Worm (Caenorhabditis elegans) whole organism, L1 larva: ENCODE data around the gene K11D12.13.

Source experiments
- C04F5.9 ChIP-seq: sonication (generic microtip); optimal IDR thresholded peaks from 2 replicates; lab custom pipeline; 2016; ENCODE audit warnings: missing genetic modification characterization, missing compliant biosample characterization
- C16A3.4 ChIP-seq: fragments of 150-350 bp; optimal IDR thresholded peaks from 2 replicates; lab custom pipeline; 2014; ENCODE audit warnings: missing biosample characterization, missing genetic modification characterization
- C34B4.2 ChIP-seq: sonication (generic microtip); optimal IDR thresholded peaks from 2 replicates; lab custom pipeline; 2017; ENCODE audit warnings: mild to moderate bottlenecking, missing genetic modification characterization, missing compliant biosample characterization
- aha-1 ChIP-seq: fragments of 150-350 bp; optimal IDR thresholded peaks from 2 replicates; lab custom pipeline; 2014; ENCODE audit warnings: missing biosample characterization, missing genetic modification characterization
- alr-1 ChIP-seq: fragments of 200-800 bp; sonication (Bioruptor generic); optimal IDR thresholded peaks from 2 replicates; lab custom pipeline; 2018; ENCODE audit warnings: borderline replicate concordance, mild to moderate bottlenecking, missing genetic modification characterization, missing compliant biosample characterization
- ceh-82 ChIP-seq, 3 experiments: fragments of 150-350 bp in 1 of 3; sonication (generic microtip) in 2 of 3; optimal IDR thresholded peaks; 2 replicates each; lab custom pipeline; 2014 to 2017; ENCODE audit warnings: missing biosample characterization in 3 of 3, missing genetic modification characterization in 3 of 3
- ceh-88 ChIP-seq: fragments of 200-800 bp; sonication (Bioruptor generic); IDR thresholded peaks from 2 replicates; pipeline ENCODE4 v1.3.6; 2022; ENCODE audit warnings: missing genetic modification characterization, missing compliant biosample characterization
- ces-1 ChIP-seq: fragments of 150-350 bp; optimal IDR thresholded peaks from 2 replicates; lab custom pipeline; 2014; ENCODE audit warnings: missing biosample characterization, missing genetic modification reagents, missing genetic modification characterization
- dpl-1 ChIP-seq, 3 experiments: fragments of 150-350 bp in 2 of 3; sonication (generic microtip) in 1 of 3; optimal IDR thresholded peaks; 2 replicates each; lab custom pipeline; 2014 to 2017; ENCODE audit warnings: missing biosample characterization in 3 of 3, missing genetic modification characterization in 3 of 3, missing genetic modification reagents in 3 of 3
- dsc-1 ChIP-seq: sonication (generic microtip); optimal IDR thresholded peaks from 2 replicates; lab custom pipeline; 2016; ENCODE audit warnings: mild to moderate bottlenecking, missing genetic modification characterization, missing compliant biosample characterization
- efl-1 ChIP-seq, 4 experiments: fragments of 150-350 bp; optimal IDR thresholded peaks in 3 of 4; peaks in 1 of 4; 1 replicate in 1 of 4; 2 replicates in 3 of 4; lab custom pipeline; 2014; ENCODE audit warnings: missing biosample characterization in 2 of 4, missing genetic modification characterization in 2 of 4, missing genetic modification reagents in 2 of 4
- efl-3 ChIP-seq: fragments of 200-800 bp; sonication (Bioruptor generic); optimal IDR thresholded peaks from 2 replicates; lab custom pipeline; 2018; ENCODE audit warnings: mild to moderate bottlenecking, missing genetic modification characterization, missing compliant biosample characterization
- elt-2 ChIP-seq: sonication (generic microtip); optimal IDR thresholded peaks from 2 replicates; lab custom pipeline; 2016; ENCODE audit warnings: missing genetic modification characterization, mild to moderate bottlenecking, inconsistent platforms, missing compliant biosample characterization, missing genetic modification reagents
- elt-3 ChIP-seq, 6 experiments: fragments of 150-350 bp in 1 of 6; sonication (generic microtip); optimal IDR thresholded peaks; 2 replicates each; lab custom pipeline; 2017 to 2018; ENCODE audit warnings: missing biosample characterization in 6 of 6, missing genetic modification characterization in 6 of 6, inconsistent platforms in 1 of 6
- fkh-8 ChIP-seq: sonication (generic microtip); optimal IDR thresholded peaks from 2 replicates; lab custom pipeline; 2016; ENCODE audit warnings: mild to moderate bottlenecking, missing genetic modification characterization, missing compliant biosample characterization
- fos-1 ChIP-seq: fragments of 150-350 bp; optimal IDR thresholded peaks from 2 replicates; lab custom pipeline; 2014; ENCODE audit warnings: missing biosample characterization, missing genetic modification characterization
- hlh-4 ChIP-seq: sonication (generic microtip); optimal IDR thresholded peaks from 2 replicates; lab custom pipeline; 2016; ENCODE audit warnings: mild to moderate bottlenecking, missing genetic modification characterization, missing compliant biosample characterization
- lin-14 ChIP-seq: fragments of 200-800 bp; sonication (Bioruptor generic); optimal IDR thresholded peaks from 2 replicates; lab custom pipeline; 2018; ENCODE audit warnings: mild to moderate bottlenecking, missing genetic modification characterization, moderate library complexity, missing compliant biosample characterization
- lin-15B ChIP-seq: fragments of 150-350 bp; sonication (generic microtip); optimal IDR thresholded peaks from 3 replicates; lab custom pipeline; 2014; ENCODE audit warnings: missing biosample characterization, missing genetic modification characterization
- lin-35 ChIP-seq, 2 experiments: fragments of 150-350 bp; optimal IDR thresholded peaks; 2 replicates each; lab custom pipeline; 2014; ENCODE audit warnings: missing biosample characterization in 2 of 2, missing genetic modification characterization in 2 of 2, missing genetic modification reagents in 2 of 2
- lir-3 ChIP-seq: sonication (generic microtip); optimal IDR thresholded peaks from 2 replicates; lab custom pipeline; 2016; ENCODE audit warnings: mild to moderate bottlenecking, missing genetic modification characterization, moderate library complexity, missing compliant biosample characterization; ENCODE audit not compliant: poor library complexity
- lsy-2 ChIP-seq, 2 experiments: fragments of 150-350 bp; optimal IDR thresholded peaks; 2 replicates each; lab custom pipeline; 2014; ENCODE audit warnings: missing biosample characterization in 2 of 2, missing genetic modification characterization in 2 of 2
- mab-9 ChIP-seq: fragments of 200-800 bp; sonication (Bioruptor generic); IDR thresholded peaks from 2 replicates; pipeline ENCODE4 v1.3.6; 2022; ENCODE audit warnings: missing genetic modification reagents, missing genetic modification characterization, missing compliant biosample characterization
- mdl-1 ChIP-seq, 2 experiments: fragments of 150-350 bp; optimal IDR thresholded peaks; 2 replicates each; lab custom pipeline; 2014 to 2017; ENCODE audit warnings: missing biosample characterization in 2 of 2, missing genetic modification characterization in 2 of 2, inconsistent platforms in 1 of 2
- mef-2 ChIP-seq: fragments of 150-350 bp; optimal IDR thresholded peaks from 2 replicates; lab custom pipeline; 2014; ENCODE audit warnings: missing biosample characterization, missing genetic modification characterization
- nhr-11 ChIP-seq: fragments of 150-350 bp; optimal IDR thresholded peaks from 2 replicates; lab custom pipeline; 2014; ENCODE audit warnings: missing biosample characterization, missing genetic modification characterization
- nhr-19 ChIP-seq: fragments of 200-800 bp; sonication (Bioruptor generic); conservative IDR thresholded peaks from 2 replicates; pipeline ENCODE4 v1.3.6; 2022; ENCODE audit warnings: missing genetic modification characterization, missing compliant biosample characterization
- nhr-47 ChIP-seq: sonication (generic microtip); optimal IDR thresholded peaks from 2 replicates; lab custom pipeline; 2016; ENCODE audit warnings: mild to moderate bottlenecking, missing genetic modification characterization, moderate library complexity, missing compliant biosample characterization
- nhr-84 ChIP-seq: sonication (generic microtip); optimal IDR thresholded peaks from 2 replicates; lab custom pipeline; 2017; ENCODE audit warnings: missing biosample characterization, missing genetic modification characterization
- nhr-85 ChIP-seq: sonication (generic microtip); peaks from one replicate; lab custom pipeline; 2016; ENCODE audit warnings: missing genetic modification characterization, inconsistent platforms, missing compliant biosample characterization
- pag-3 ChIP-seq: sonication (generic microtip); optimal IDR thresholded peaks from 2 replicates; lab custom pipeline; 2017; ENCODE audit warnings: missing genetic modification characterization, mild to moderate bottlenecking, missing compliant biosample characterization, antibody characterized with exemption, borderline replicate concordance; ENCODE audit not compliant: insufficient read depth
- pax-3 ChIP-seq: fragments of 200-800 bp; sonication (Bioruptor generic); optimal IDR thresholded peaks from 2 replicates; lab custom pipeline; 2018; ENCODE audit warnings: mild to moderate bottlenecking, missing genetic modification characterization, moderate library complexity, missing compliant biosample characterization
- rnt-1 ChIP-seq: sonication (generic microtip); optimal IDR thresholded peaks from 2 replicates; lab custom pipeline; 2016; ENCODE audit warnings: mild to moderate bottlenecking, missing genetic modification characterization, moderate library complexity, missing compliant biosample characterization
- skn-1 ChIP-seq: fragments of 150-350 bp; optimal IDR thresholded peaks from 2 replicates; lab custom pipeline; 2014; ENCODE audit warnings: missing biosample characterization, missing genetic modification characterization
- snpc-4 ChIP-seq: fragments of 150-350 bp; optimal IDR thresholded peaks from 2 replicates; lab custom pipeline; 2014; ENCODE audit warnings: missing biosample characterization, missing genetic modification characterization
- sptf-1 ChIP-seq: fragments of 150-350 bp; optimal IDR thresholded peaks from 2 replicates; lab custom pipeline; 2014; ENCODE audit warnings: missing biosample characterization, missing genetic modification characterization
- sup-37 ChIP-seq: fragments of 200-800 bp; sonication (Bioruptor generic); optimal IDR thresholded peaks from 2 replicates; lab custom pipeline; 2018; ENCODE audit warnings: mild to moderate bottlenecking, missing genetic modification characterization, missing compliant biosample characterization
- swsn-7 ChIP-seq: sonication (generic microtip); optimal IDR thresholded peaks from 2 replicates; lab custom pipeline; 2016; ENCODE audit warnings: missing genetic modification characterization, missing compliant biosample characterization
- tbx-2 ChIP-seq: sonication (generic microtip); optimal IDR thresholded peaks from 2 replicates; lab custom pipeline; 2016; ENCODE audit warnings: missing genetic modification characterization, missing compliant biosample characterization
- unc-30 ChIP-seq: sonication (generic microtip); optimal IDR thresholded peaks from 2 replicates; lab custom pipeline; 2017; ENCODE audit warnings: missing biosample characterization, missing genetic modification characterization
- unc-62 ChIP-seq: fragments of 150-350 bp; optimal IDR thresholded peaks from 2 replicates; lab custom pipeline; 2014; ENCODE audit warnings: missing biosample characterization, missing genetic modification reagents, missing genetic modification characterization
- unc-86 ChIP-seq: sonication (generic microtip); optimal IDR thresholded peaks from 2 replicates; lab custom pipeline; 2016; ENCODE audit warnings: missing genetic modification characterization, missing compliant biosample characterization
- vab-15 ChIP-seq: sonication (generic microtip); optimal IDR thresholded peaks from 2 replicates; lab custom pipeline; 2017; ENCODE audit warnings: missing genotype, mild to moderate bottlenecking, missing genetic modification characterization, missing compliant biosample characterization
- ztf-11 ChIP-seq, 2 experiments: sonication (generic microtip); optimal IDR thresholded peaks; 2 replicates each; lab custom pipeline; 2016 to 2017; ENCODE audit warnings: missing genetic modification characterization in 2 of 2, missing biosample characterization in 1 of 2, missing compliant biosample characterization in 1 of 2
- ztf-4 ChIP-seq: fragments of 150-350 bp; optimal IDR thresholded peaks from 2 replicates; lab custom pipeline; 2014; ENCODE audit warnings: missing biosample characterization, missing genetic modification characterization

The K11D12.13 gene

DNA sequence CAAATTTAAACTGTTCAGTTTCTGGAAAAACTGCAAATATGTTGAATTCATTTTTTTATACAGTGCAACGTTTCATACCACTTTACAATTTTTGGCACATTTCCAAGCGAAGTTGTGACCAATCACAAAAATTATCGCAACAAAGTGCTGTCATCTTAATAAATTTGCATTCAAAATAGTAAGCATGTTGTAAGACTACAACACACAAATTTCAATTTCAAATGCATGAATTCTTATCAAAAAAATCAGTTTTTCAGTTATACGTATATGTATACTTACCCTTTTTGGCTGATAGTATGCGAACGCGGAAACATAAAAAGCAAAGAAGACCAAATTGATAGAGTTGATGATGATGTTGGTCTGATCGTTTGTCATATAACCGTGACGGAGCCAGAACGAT is 3.0 kb upstream of the K11D12.13 start:
- TF ChIP-seq lsy-2 (tag; optimal IDR thresholded peaks at IDR 0.05; lab: Kevin White, UChicago) (no peak), elt-2 (tag; lab: Kevin White, UChicago) (peak; percentile 66), efl-1 (optimal IDR thresholded peaks at IDR 0.05; lab: Kevin White, UChicago) (no peak), efl-1 (GFP tag; optimal IDR thresholded peaks at IDR 0.05 in 1 of 2; lab: Kevin White, UChicago) (peak in 1 of 2 experiments; percentile 83), nhr-19 (GFP tag; lab: Robert Waterston, UW) (no peak), unc-62 (no peak), hlh-4 (no peak), mef-2 (tag; lab: Kevin White, UChicago) (no peak), ztf-11 (tag; optimal IDR thresholded peaks at IDR 0.05; lab: Kevin White, UChicago) (no peak), alr-1 (tag; lab: Kevin White, UChicago) (no peak), fkh-8 (tag; lab: Kevin White, UChicago) (no peak), lin-15B (no peak), lin-14 (GFP tag; lab: Kevin White, UChicago) (peak; percentile 18), sptf-1 (no peak), C34B4.2 (tag; lab: Kevin White, UChicago) (no peak), vab-15 (tag; lab: Kevin White, UChicago) (no peak), nhr-85 (tag; lab: Kevin White, UChicago) (no peak), aha-1 (tag; lab: Kevin White, UChicago) (no peak), tbx-2 (tag; lab: Kevin White, UChicago) (no peak), unc-86 (tag; lab: Kevin White, UChicago) (no peak), dsc-1 (tag; lab: Kevin White, UChicago) (no peak), elt-3 (tag; optimal IDR thresholded peaks at IDR 0.05; lab: Kevin White, UChicago) (no peak)

DNA sequence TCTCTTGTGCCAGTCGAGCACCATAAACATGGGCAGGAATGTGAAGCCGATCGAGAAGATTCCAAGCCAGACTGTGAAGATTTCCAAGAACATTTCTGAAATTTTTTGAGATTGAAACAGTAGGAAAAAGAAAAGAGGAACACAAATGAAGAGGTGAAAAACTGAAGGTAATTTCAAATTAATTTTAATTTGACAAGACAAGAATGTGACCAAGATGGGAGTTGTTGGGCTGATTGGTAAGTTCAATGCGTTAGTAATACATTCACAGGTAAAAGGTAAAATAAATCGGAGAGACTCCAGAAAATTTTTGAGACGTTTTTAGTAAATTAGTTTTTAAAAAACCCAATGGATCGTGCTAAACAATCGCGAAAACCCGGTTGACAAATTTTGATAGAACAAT is 2.5 kb upstream of the K11D12.13 start, which contains the start of gene swt-7:
Gene swt-7 (minus strand): TSS at position 101 of the 400 bp plus-strand sequence.
- TF ChIP-seq aha-1 (tag; lab: Kevin White, UChicago) (no peak), tbx-2 (tag; lab: Kevin White, UChicago) (no peak), ztf-4 (tag; lab: Kevin White, UChicago) (no peak), snpc-4 (tag; lab: Kevin White, UChicago) (no peak), nhr-84 (tag; lab: Kevin White, UChicago) (no peak), vab-15 (tag; lab: Kevin White, UChicago) (no peak), pax-3 (tag; lab: Kevin White, UChicago) (no peak), elt-2 (tag; lab: Kevin White, UChicago) (no peak), hlh-4 (no peak), rnt-1 (tag; lab: Kevin White, UChicago) (no peak), unc-62 (no peak), fos-1 (tag; lab: Kevin White, UChicago) (no peak), efl-3 (GFP tag; lab: Kevin White, UChicago) (no peak)

DNA sequence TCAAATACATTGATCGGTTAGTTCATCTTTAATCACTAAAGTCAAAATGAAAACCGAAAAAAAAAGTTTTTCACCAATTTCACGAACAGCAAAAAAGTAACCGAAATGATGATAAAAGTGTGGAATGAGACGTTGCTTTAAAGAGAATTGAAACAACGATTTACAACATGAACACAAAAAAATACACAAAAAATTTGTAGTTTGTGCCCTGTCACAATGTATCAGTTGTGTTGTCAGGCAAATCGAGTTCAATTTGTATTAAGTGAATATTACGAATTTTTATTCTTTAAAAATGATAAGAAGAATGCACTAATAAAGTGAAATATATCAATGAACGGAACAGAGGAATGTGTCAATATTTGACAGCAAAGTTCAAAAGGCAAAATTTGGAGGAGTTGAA is 1.4 kb upstream of the K11D12.13 start:
- TF ChIP-seq swsn-7 (tag; lab: Kevin White, UChicago) (no peak), skn-1 (peak; percentile 3)

DNA sequence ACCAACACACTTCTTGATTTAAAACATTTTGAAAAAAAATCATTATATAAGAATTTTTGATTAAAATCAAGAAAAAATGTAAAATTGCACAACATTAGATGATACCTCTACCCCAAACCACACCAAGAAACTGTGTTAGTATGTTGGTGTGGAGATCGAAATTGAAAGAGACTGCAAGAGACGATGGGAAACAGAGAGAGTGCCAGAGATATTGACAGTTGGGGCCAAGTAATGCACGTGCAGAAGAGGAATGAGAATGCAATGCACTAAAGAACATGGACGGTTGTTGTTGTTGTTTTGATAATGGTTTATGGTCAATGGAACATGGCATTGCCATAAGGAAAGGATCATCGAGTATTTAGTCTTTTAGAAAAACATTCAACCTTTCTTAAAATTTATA is 1.0 kb upstream of the K11D12.13 start:
- TF ChIP-seq nhr-11 (no peak), alr-1 (tag; lab: Kevin White, UChicago) (no peak), lir-3 (tag; lab: Kevin White, UChicago) (no peak), C16A3.4 (no peak), sup-37 (GFP tag; lab: Kevin White, UChicago) (no peak), lin-35 (GFP tag; optimal IDR thresholded peaks at IDR 0.05; lab: Kevin White, UChicago) (peak in 1 of 2 experiments; percentile 41), pag-3 (tag; lab: Kevin White, UChicago) (no peak), C04F5.9 (tag; lab: Kevin White, UChicago) (no peak), sptf-1 (no peak), mab-9 (GFP tag; lab: Robert Waterston, UW) (no peak), ceh-82 (tag; optimal IDR thresholded peaks at IDR 0.05; lab: Kevin White, UChicago) (no peak), dpl-1 (GFP tag; optimal IDR thresholded peaks at IDR 0.05; lab: Kevin White, UChicago) (peak in 2 of 3 experiments; percentile 14 to 27), efl-1 (optimal IDR thresholded peaks at IDR 0.05; lab: Kevin White, UChicago) (peak; percentile 4 to 16), efl-1 (GFP tag; optimal IDR thresholded peaks at IDR 0.05 in 1 of 2; lab: Kevin White, UChicago) (no peak), lsy-2 (tag; optimal IDR thresholded peaks at IDR 0.05; lab: Kevin White, UChicago) (no peak), unc-30 (tag; lab: Kevin White, UChicago) (no peak), ceh-88 (GFP tag; lab: Robert Waterston, UW) (no peak), ces-1 (GFP tag; lab: Kevin White, UChicago) (no peak), mdl-1 (tag; optimal IDR thresholded peaks at IDR 0.05; lab: Kevin White, UChicago) (peak in 1 of 2 experiments; percentile 86), pax-3 (tag; lab: Kevin White, UChicago) (no peak), nhr-85 (tag; lab: Kevin White, UChicago) (peak; percentile 88), nhr-47 (tag; lab: Kevin White, UChicago) (no peak), snpc-4 (tag; lab: Kevin White, UChicago) (no peak), tbx-2 (tag; lab: Kevin White, UChicago) (peak; percentile 7)
